Fruit fly (Drosophila melanogaster) whole organism, pupa: ENCODE measurements around the gene yin.

Source experiments
- CG13204 ChIP-seq: fragments of 200-800 bp; sonication (Bioruptor generic); optimal IDR thresholded peaks from 2 replicates; lab custom pipeline; 2018; ENCODE audit warnings: missing biosample characterization, mild to moderate bottlenecking, missing genetic modification characterization, moderate library complexity
- CG32121 ChIP-seq: fragments of 200-800 bp; sonication (Bioruptor generic); IDR thresholded peaks from 2 replicates; pipeline ENCODE4 v1.3.6; 2022; ENCODE audit warnings: missing biosample characterization, missing genetic modification characterization
- CG4496 ChIP-seq: fragments of 200-800 bp; sonication (Bioruptor generic); IDR thresholded peaks from 3 replicates; pipeline ENCODE4 v1.3.6; 2022; ENCODE audit warnings: missing biosample characterization, missing genetic modification characterization
- CG8301 ChIP-seq: fragments of 200-800 bp; sonication (Bioruptor generic); optimal IDR thresholded peaks from 2 replicates; lab custom pipeline; 2018; ENCODE audit warnings: missing biosample characterization, mild to moderate bottlenecking, missing genetic modification characterization
- D1 ChIP-seq: fragments of 200-800 bp; sonication (Bioruptor generic); optimal IDR thresholded peaks from 2 replicates; lab custom pipeline; 2018; ENCODE audit warnings: missing biosample characterization, mild to moderate bottlenecking, missing genetic modification characterization, moderate library complexity
- Ets98B ChIP-seq: fragments of 200-800 bp; sonication (Bioruptor generic); IDR thresholded peaks from 2 replicates; pipeline ENCODE4 v1.3.6; 2022; ENCODE audit warnings: missing biosample characterization, missing genetic modification characterization
- Pif1B ChIP-seq: fragments of 200-800 bp; sonication (Bioruptor generic); optimal IDR thresholded peaks from 3 replicates; lab custom pipeline; 2016; ENCODE audit warnings: missing biosample characterization, missing genetic modification characterization
- Snoo ChIP-seq: fragments of 200-800 bp; sonication (Bioruptor generic); optimal IDR thresholded peaks from 3 replicates; lab custom pipeline; 2017; ENCODE audit warnings: missing biosample characterization, mild to moderate bottlenecking, missing genetic modification characterization, inconsistent platforms

dm6 chrX:3835764-3836342 lies 35.9 kb downstream of the yin start:
- TF ChIP-seq CG32121 (GFP tag; lab: Robert Waterston, UW) (no peak), CG4496 (GFP tag; lab: Robert Waterston, UW) (no peak), Pif1B (GFP tag; lab: Kevin White, UChicago) (no peak), CG8301 (tag; lab: Kevin White, UChicago) (no peak), CG13204 (no peak), Ets98B (GFP tag; lab: Robert Waterston, UW) (0 out of 2 replicates have a peak, but pooled peaks have one; percentile 11), D1 (no peak), Snoo (tag; lab: Kevin White, UChicago) (no peak)
